Worm (Caenorhabditis elegans) whole organism, L4 larva: ENCODE results near the gene C39E6.2.

Experiments used
- R02D3.7 ChIP-seq: fragments of 150-350 bp; sonication (generic microtip); optimal IDR thresholded peaks from 3 replicates; lab custom pipeline; 2014; ENCODE audit warnings: missing biosample characterization, missing genetic modification characterization
- arid-1 ChIP-seq: fragments of 200-800 bp; sonication (Bioruptor generic); conservative IDR thresholded peaks from 2 replicates; pipeline ENCODE4 v1.3.6; 2022; ENCODE audit warnings: missing genetic modification reagents, missing genetic modification characterization, missing compliant biosample characterization
- dpl-1 ChIP-seq: fragments of 150-350 bp; optimal IDR thresholded peaks from 2 replicates; lab custom pipeline; 2014; ENCODE audit warnings: missing biosample characterization, missing genetic modification reagents, missing genetic modification characterization
- egl-27 ChIP-seq: sonication (generic microtip); optimal IDR thresholded peaks from 3 replicates; lab custom pipeline; 2017; ENCODE audit warnings: missing biosample characterization, missing genetic modification reagents, missing genetic modification characterization
- lin-39 ChIP-seq: fragments of 150-350 bp; optimal IDR thresholded peaks from 2 replicates; lab custom pipeline; 2014; ENCODE audit warnings: missing biosample characterization, missing genetic modification reagents, missing genetic modification characterization
- nhr-10 ChIP-seq: fragments of 150-350 bp; optimal IDR thresholded peaks from 2 replicates; lab custom pipeline; 2014; ENCODE audit warnings: missing biosample characterization, missing genetic modification characterization
- nhr-11 ChIP-seq: fragments of 150-350 bp; optimal IDR thresholded peaks from 2 replicates; lab custom pipeline; 2014; ENCODE audit warnings: missing biosample characterization, missing genetic modification characterization
- nhr-41 ChIP-seq: fragments of 200-800 bp; sonication (Bioruptor generic); IDR thresholded peaks from 2 replicates; pipeline ENCODE4 v1.3.6; 2022; ENCODE audit warnings: missing genetic modification reagents, missing genetic modification characterization, missing compliant biosample characterization
- pha-4 ChIP-seq, 2 experiments: fragments of 150-350 bp in 1 of 2; fragments of 200-800 bp in 1 of 2; sonication (Bioruptor generic) in 1 of 2; IDR thresholded peaks in 1 of 2; optimal IDR thresholded peaks in 1 of 2; 2 replicates each; pipeline versions ENCODE4 v1.3.6 to Lab custom; 2014 to 2022; ENCODE audit warnings: missing genetic modification characterization in 2 of 2, missing genetic modification reagents in 2 of 2, missing biosample characterization in 1 of 2, missing compliant biosample characterization in 1 of 2
- snpc-4 ChIP-seq: fragments of 150-350 bp; optimal IDR thresholded peaks from 2 replicates; lab custom pipeline; 2014; ENCODE audit warnings: missing biosample characterization, missing genetic modification characterization

ce11 chrX:4769885-4770284 lies 15.0 kb upstream of the C39E6.2 start, which contains the start of gene npr-1:
- TF ChIP-seq nhr-11 (tag; lab: Kevin White, UChicago) (no peak), R02D3.7 (tag; lab: Kevin White, UChicago) (no peak), arid-1 (GFP tag; lab: Robert Waterston, UW) (no peak), egl-27 (tag; lab: Kevin White, UChicago) (no peak), dpl-1 (GFP tag; lab: Kevin White, UChicago) (no peak), nhr-41 (GFP tag; lab: Robert Waterston, UW) (no peak), lin-39 (tag; lab: Kevin White, UChicago) (no peak), nhr-10 (no peak), snpc-4 (no peak), pha-4 (GFP tag; IDR thresholded peaks at IDR 0.05; lab: Robert Waterston, UW) (no peak), pha-4 (tag; optimal IDR thresholded peaks at IDR 0.05; lab: Kevin White, UChicago) (no peak)
